Worm (Caenorhabditis elegans) whole organism, L2 larva: ENCODE data around the gene mask-1.

Experiments used
- C34F6.9 ChIP-seq: fragments of 150-350 bp; optimal IDR thresholded peaks from 2 replicates; lab custom pipeline; 2014; ENCODE audit warnings: missing biosample characterization, missing genetic modification characterization
- F13H6.1 ChIP-seq: sonication (generic microtip); optimal IDR thresholded peaks from 2 replicates; lab custom pipeline; 2016; ENCODE audit warnings: missing genetic modification characterization, missing compliant biosample characterization
- Y55F3AM.14 ChIP-seq: fragments of 200-800 bp; sonication (Bioruptor generic); optimal IDR thresholded peaks from 2 replicates; lab custom pipeline; 2018; ENCODE audit warnings: mild to moderate bottlenecking, missing genetic modification characterization, missing compliant biosample characterization
- ZK546.5 ChIP-seq: sonication (generic microtip); optimal IDR thresholded peaks from 2 replicates; lab custom pipeline; 2017; ENCODE audit warnings: missing biosample characterization, missing genetic modification characterization
- aly-2 ChIP-seq: fragments of 150-350 bp; optimal IDR thresholded peaks from 2 replicates; lab custom pipeline; 2014; ENCODE audit warnings: missing biosample characterization, missing genetic modification characterization
- ama-1 ChIP-seq: fragments of 150-350 bp; optimal IDR thresholded peaks from 2 replicates; lab custom pipeline; 2018; ENCODE audit warnings: inconsistent platforms
- blmp-1 ChIP-seq: sonication (generic microtip); optimal IDR thresholded peaks from 2 replicates; lab custom pipeline; 2017; ENCODE audit warnings: missing genetic modification characterization, mild to moderate bottlenecking, missing compliant biosample characterization, antibody characterized with exemption, moderate library complexity; ENCODE audit not compliant: insufficient read depth
- ceh-16 ChIP-seq: fragments of 150-350 bp; optimal IDR thresholded peaks from 2 replicates; lab custom pipeline; 2014; ENCODE audit warnings: missing biosample characterization, missing genetic modification characterization
- ceh-82 ChIP-seq: fragments of 150-350 bp; optimal IDR thresholded peaks from 2 replicates; lab custom pipeline; 2014; ENCODE audit warnings: missing biosample characterization, missing genetic modification characterization
- crh-2 ChIP-seq: sonication (generic microtip); optimal IDR thresholded peaks from 2 replicates; lab custom pipeline; 2017; ENCODE audit warnings: missing biosample characterization, missing genetic modification characterization
- elt-1 ChIP-seq: fragments of 150-350 bp; optimal IDR thresholded peaks from 2 replicates; lab custom pipeline; 2014; ENCODE audit warnings: missing biosample characterization, missing genetic modification characterization
- elt-3 ChIP-seq: sonication (generic microtip); optimal IDR thresholded peaks from 2 replicates; lab custom pipeline; 2017; ENCODE audit warnings: missing biosample characterization, missing genetic modification characterization
- fos-1 ChIP-seq: fragments of 150-350 bp; optimal IDR thresholded peaks from 2 replicates; lab custom pipeline; 2014; ENCODE audit warnings: missing biosample characterization, missing genetic modification characterization
- gmeb-1 ChIP-seq: fragments of 150-350 bp; optimal IDR thresholded peaks from 2 replicates; lab custom pipeline; 2014; ENCODE audit warnings: missing biosample characterization, missing genetic modification characterization
- lin-13 ChIP-seq: fragments of 150-350 bp; optimal IDR thresholded peaks from 2 replicates; lab custom pipeline; 2014; ENCODE audit warnings: missing biosample characterization, missing genetic modification reagents, missing genetic modification characterization
- lsy-2 ChIP-seq, 2 experiments: fragments of 150-350 bp in 1 of 2; sonication (generic microtip) in 1 of 2; optimal IDR thresholded peaks; 2 replicates each; lab custom pipeline; 2014 to 2017; ENCODE audit warnings: missing biosample characterization in 2 of 2, missing genetic modification characterization in 2 of 2
- mab-5 ChIP-seq: fragments of 150-350 bp; optimal IDR thresholded peaks from 2 replicates; lab custom pipeline; 2014; ENCODE audit warnings: missing biosample characterization, missing genetic modification characterization
- mbf-1 ChIP-seq: sonication (generic microtip); optimal IDR thresholded peaks from 2 replicates; lab custom pipeline; 2017; ENCODE audit warnings: missing biosample characterization, missing genetic modification characterization
- mdl-1 ChIP-seq, 2 experiments: fragments of 150-350 bp in 1 of 2; sonication (generic microtip) in 1 of 2; optimal IDR thresholded peaks; 2 replicates each; lab custom pipeline; 2017; ENCODE audit warnings: missing biosample characterization in 2 of 2, missing genetic modification characterization in 2 of 2
- nhr-10 ChIP-seq: sonication (generic microtip); optimal IDR thresholded peaks from 2 replicates; lab custom pipeline; 2017; ENCODE audit warnings: missing biosample characterization, missing genetic modification characterization
- nhr-11 ChIP-seq: fragments of 150-350 bp; optimal IDR thresholded peaks from 2 replicates; lab custom pipeline; 2014; ENCODE audit warnings: missing biosample characterization, missing genetic modification characterization
- nhr-12 ChIP-seq: fragments of 150-350 bp; optimal IDR thresholded peaks from 2 replicates; lab custom pipeline; 2014; ENCODE audit warnings: missing biosample characterization, missing genetic modification characterization
- nhr-129 ChIP-seq: fragments of 150-350 bp; optimal IDR thresholded peaks from 2 replicates; lab custom pipeline; 2014; ENCODE audit warnings: missing biosample characterization, missing genetic modification characterization
- nhr-23 ChIP-seq: fragments of 150-350 bp; optimal IDR thresholded peaks from 2 replicates; lab custom pipeline; 2014; ENCODE audit warnings: missing biosample characterization, missing genetic modification reagents, missing genetic modification characterization
- nhr-237 ChIP-seq: fragments of 150-350 bp; optimal IDR thresholded peaks from 2 replicates; lab custom pipeline; 2014; ENCODE audit warnings: missing biosample characterization, missing genetic modification characterization
- nhr-25 ChIP-seq: fragments of 150-350 bp; sonication (generic microtip); optimal IDR thresholded peaks from 3 replicates; lab custom pipeline; 2014; ENCODE audit warnings: missing biosample characterization, missing genetic modification characterization
- nhr-6 ChIP-seq: fragments of 150-350 bp; optimal IDR thresholded peaks from 2 replicates; lab custom pipeline; 2014; ENCODE audit warnings: missing biosample characterization, missing genetic modification characterization
- peb-1 ChIP-seq: fragments of 150-350 bp; optimal IDR thresholded peaks from 2 replicates; lab custom pipeline; 2014; ENCODE audit warnings: missing biosample characterization, missing genetic modification characterization
- sem-4 ChIP-seq: fragments of 150-350 bp; optimal IDR thresholded peaks from 2 replicates; lab custom pipeline; 2014; ENCODE audit warnings: missing biosample characterization, missing genetic modification reagents, missing genetic modification characterization
- skn-1 ChIP-seq: sonication (generic microtip); optimal IDR thresholded peaks from 2 replicates; lab custom pipeline; 2017; ENCODE audit warnings: missing biosample characterization, missing genetic modification characterization
- sma-3 ChIP-seq: sonication (generic microtip); optimal IDR thresholded peaks from 2 replicates; lab custom pipeline; 2016; ENCODE audit warnings: missing genetic modification reagents, missing genetic modification characterization, missing compliant biosample characterization
- sma-9 ChIP-seq, 2 experiments: fragments of 150-350 bp in 1 of 2; sonication (generic microtip) in 1 of 2; optimal IDR thresholded peaks; 2 replicates each; lab custom pipeline; 2014 to 2016; ENCODE audit warnings: missing genetic modification characterization in 2 of 2, mild to moderate bottlenecking in 1 of 2, missing biosample characterization in 1 of 2, missing compliant biosample characterization in 1 of 2, missing genetic modification reagents in 1 of 2, moderate library complexity in 1 of 2
- snpc-4 ChIP-seq: fragments of 150-350 bp; optimal IDR thresholded peaks from 2 replicates; lab custom pipeline; 2014; ENCODE audit warnings: missing biosample characterization, missing genetic modification characterization
- unc-39 ChIP-seq: fragments of 150-350 bp; optimal IDR thresholded peaks from 2 replicates; lab custom pipeline; 2014; ENCODE audit warnings: missing biosample characterization, missing genetic modification characterization
- unc-55 ChIP-seq: fragments of 150-350 bp; sonication (generic microtip); optimal IDR thresholded peaks from 3 replicates; lab custom pipeline; 2014; ENCODE audit warnings: missing biosample characterization, missing genetic modification reagents, missing genetic modification characterization
- ztf-1 ChIP-seq: fragments of 200-800 bp; sonication (Bioruptor generic); conservative IDR thresholded peaks from 2 replicates; pipeline ENCODE4 v1.3.6; 2022; ENCODE audit warnings: missing genetic modification characterization, missing compliant biosample characterization
- ztf-11 ChIP-seq: sonication (generic microtip); optimal IDR thresholded peaks from 2 replicates; lab custom pipeline; 2017; ENCODE audit warnings: missing biosample characterization, missing genetic modification characterization
- ztf-4 ChIP-seq: fragments of 150-350 bp; optimal IDR thresholded peaks from 2 replicates; lab custom pipeline; 2014; ENCODE audit warnings: missing biosample characterization, missing genetic modification characterization

The mask-1 gene

DNA sequence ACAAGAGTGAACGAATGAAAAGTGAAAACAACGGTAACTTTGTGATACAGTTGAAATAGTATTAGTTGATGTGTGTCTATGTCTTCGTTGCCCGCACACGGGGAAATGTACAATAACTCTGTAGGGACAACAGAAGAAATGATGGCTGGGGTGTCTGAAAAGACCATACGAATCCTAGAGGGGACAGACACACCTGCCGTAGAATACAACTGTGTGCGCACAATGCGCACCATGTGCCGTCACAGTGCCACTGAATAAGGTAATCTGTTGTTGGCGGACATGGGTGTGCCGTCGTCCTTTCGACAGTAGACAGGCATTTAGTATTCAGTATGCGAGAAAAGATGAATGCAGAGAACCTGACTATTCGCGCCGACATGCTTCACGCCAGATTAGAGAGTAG is 46.6 kb downstream of the mask-1 start:
- TF ChIP-seq nhr-129 (tag; lab: Kevin White, UChicago) (peak; percentile 18), nhr-25 (tag; lab: Kevin White, UChicago) (no peak), blmp-1 (peak; percentile 41)

- TF ChIP-seq sma-9 (GFP tag; optimal IDR thresholded peaks at IDR 0.05; lab: Kevin White, UChicago) (no peak), sma-9 (tag; optimal IDR thresholded peaks at IDR 0.05; lab: Kevin White, UChicago) (no peak), ama-1 (lab: Kevin White, UChicago) (no peak), F13H6.1 (tag; lab: Kevin White, UChicago) (peak; percentile 38)
Observed at ce11 chrIV:10422230-10422629, 47.5 kb downstream of the mask-1 start.

ce11 chrIV:10424535-10424934 is 49.8 kb downstream of the mask-1 start, which contains the start of gene F13B12.1:
Gene F13B12.1, minus strand, starts transcription at chrIV:10424635.
- TF ChIP-seq snpc-4 (tag; lab: Kevin White, UChicago) (no peak), nhr-12 (tag; lab: Kevin White, UChicago) (no peak), mbf-1 (tag; lab: Kevin White, UChicago) (no peak), nhr-237 (tag; lab: Kevin White, UChicago) (no peak), ceh-16 (tag; lab: Kevin White, UChicago) (no peak), elt-1 (no peak), nhr-129 (tag; lab: Kevin White, UChicago) (no peak), elt-3 (no peak), aly-2 (no peak), nhr-11 (tag; lab: Kevin White, UChicago) (no peak), lin-13 (GFP tag; lab: Kevin White, UChicago) (no peak), nhr-25 (tag; lab: Kevin White, UChicago) (no peak), ztf-11 (tag; lab: Kevin White, UChicago) (no peak), ama-1 (lab: Kevin White, UChicago) (no peak)

- TF ChIP-seq mdl-1 (tag; optimal IDR thresholded peaks at IDR 0.05; lab: Kevin White, UChicago) (no peak), unc-39 (tag; lab: Kevin White, UChicago) (no peak), skn-1 (no peak), mbf-1 (tag; lab: Kevin White, UChicago) (no peak), peb-1 (no peak), crh-2 (tag; lab: Kevin White, UChicago) (peak; percentile 6), ceh-82 (no peak), sem-4 (tag; lab: Kevin White, UChicago) (no peak), lsy-2 (tag; optimal IDR thresholded peaks at IDR 0.05; lab: Kevin White, UChicago) (peak in 1 of 2 experiments; percentile 53), ama-1 (lab: Kevin White, UChicago) (no peak), C34F6.9 (tag; lab: Kevin White, UChicago) (peak; percentile 37), ZK546.5 (no peak), sma-3 (GFP tag; lab: Kevin White, UChicago) (no peak), nhr-12 (tag; lab: Kevin White, UChicago) (no peak), ztf-1 (GFP tag; lab: Robert Waterston, UW) (no peak), mab-5 (no peak), F13H6.1 (tag; lab: Kevin White, UChicago) (peak; percentile 24), nhr-129 (tag; lab: Kevin White, UChicago) (peak; percentile 24), ztf-4 (tag; lab: Kevin White, UChicago) (no peak), unc-55 (GFP tag; lab: Kevin White, UChicago) (peak; percentile 47), snpc-4 (tag; lab: Kevin White, UChicago) (no peak), fos-1 (tag; lab: Kevin White, UChicago) (peak; percentile 21)
Observed at ce11 chrIV:10425129-10425528, 50.4 kb downstream of the mask-1 start.

DNA sequence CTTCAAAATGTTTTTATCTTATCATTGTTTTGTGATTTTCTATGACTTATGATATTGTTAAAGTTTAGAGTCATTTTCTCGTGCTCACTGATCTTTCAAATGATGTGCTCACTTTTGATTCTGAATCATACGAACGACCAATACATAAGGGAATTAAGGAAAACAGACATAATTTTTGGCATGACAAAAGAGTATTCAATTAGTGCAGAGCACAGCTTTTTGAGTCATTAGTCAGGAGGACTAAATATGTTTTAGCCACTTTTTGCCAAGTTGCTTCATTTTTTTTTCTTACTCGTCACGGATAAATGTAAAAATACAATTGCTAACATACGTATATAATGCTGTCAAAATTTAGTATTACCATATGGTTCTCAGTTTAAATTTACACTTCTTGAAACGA is 54.4 kb downstream of the mask-1 start, which contains the start of gene F13B12.2:
F13B12.2 (minus strand) TSS at position 2 of the 400 bp plus-strand sequence.
- TF ChIP-seq nhr-6 (tag; lab: Kevin White, UChicago) (no peak), unc-55 (GFP tag; lab: Kevin White, UChicago) (no peak), nhr-11 (tag; lab: Kevin White, UChicago) (no peak), Y55F3AM.14 (no peak), F13H6.1 (tag; lab: Kevin White, UChicago) (no peak), nhr-10 (tag; lab: Kevin White, UChicago) (no peak), nhr-129 (tag; lab: Kevin White, UChicago) (no peak), nhr-23 (tag; lab: Kevin White, UChicago) (no peak), ztf-1 (GFP tag; lab: Robert Waterston, UW) (no peak), crh-2 (tag; lab: Kevin White, UChicago) (no peak), lin-13 (GFP tag; lab: Kevin White, UChicago) (no peak), unc-39 (tag; lab: Kevin White, UChicago) (no peak), nhr-25 (tag; lab: Kevin White, UChicago) (no peak), skn-1 (peak; percentile 5), fos-1 (tag; lab: Kevin White, UChicago) (peak; percentile 32), gmeb-1 (tag; lab: Kevin White, UChicago) (no peak), mab-5 (no peak)
